Fruit fly (Drosophila melanogaster) whole organism, prepupa: Measurements from ENCODE around the gene foi.

Source experiments
- Blimp-1 ChIP-seq: fragments of 200-800 bp; sonication (Bioruptor generic); optimal IDR thresholded peaks from 3 replicates; lab custom pipeline; 2017; ENCODE audit warnings: missing biosample characterization, missing genetic modification characterization, mild to moderate bottlenecking, moderate library complexity, missing genetic modification reagents
- CG10669 ChIP-seq: fragments of 200-800 bp; sonication (Bioruptor generic); optimal IDR thresholded peaks from 3 replicates; lab custom pipeline; 2018; ENCODE audit warnings: missing biosample characterization, mild to moderate bottlenecking, missing genetic modification characterization, moderate library complexity
- CG15336 ChIP-seq: fragments of 200-800 bp; sonication (Bioruptor generic); IDR thresholded peaks from 2 replicates; pipeline ENCODE4 v1.3.6; 2022; ENCODE audit warnings: missing biosample characterization, missing genetic modification characterization
- CG16779 ChIP-seq: fragments of 200-800 bp; sonication (Bioruptor generic); optimal IDR thresholded peaks from 3 replicates; lab custom pipeline; 2017; ENCODE audit warnings: missing biosample characterization, mild to moderate bottlenecking, missing genetic modification characterization
- CG3032 ChIP-seq: fragments of 200-800 bp; optimal IDR thresholded peaks from 2 replicates; lab custom pipeline; 2019; ENCODE audit warnings: missing biosample characterization, mild to moderate bottlenecking, missing genetic modification characterization, moderate library complexity
- CG31627 ChIP-seq: fragments of 200-800 bp; sonication (Bioruptor generic); optimal IDR thresholded peaks from 3 replicates; lab custom pipeline; 2016; ENCODE audit warnings: missing biosample characterization, missing genetic modification characterization
- CG34406 ChIP-seq: fragments of 200-800 bp; sonication (Bioruptor generic); optimal IDR thresholded peaks from 3 replicates; lab custom pipeline; 2016; ENCODE audit warnings: missing biosample characterization, missing genetic modification characterization
- CG6163 ChIP-seq: fragments of 200-800 bp; sonication (Bioruptor generic); IDR thresholded peaks from 3 replicates; pipeline ENCODE4 v1.3.6; 2022; ENCODE audit warnings: missing biosample characterization, missing genetic modification characterization
- CG6808 ChIP-seq: fragments of 200-800 bp; sonication (Bioruptor generic); optimal IDR thresholded peaks from 3 replicates; lab custom pipeline; 2017; ENCODE audit warnings: missing biosample characterization, missing genetic modification characterization, mild to moderate bottlenecking, moderate library complexity, missing genetic modification reagents
- CG6854 ChIP-seq: fragments of 200-800 bp; sonication (Bioruptor generic); optimal IDR thresholded peaks from 2 replicates; lab custom pipeline; 2017; ENCODE audit warnings: missing biosample characterization, mild to moderate bottlenecking, missing genetic modification characterization
- CG7368 ChIP-seq: fragments of 200-800 bp; sonication (Bioruptor generic); optimal IDR thresholded peaks from 3 replicates; lab custom pipeline; 2016; ENCODE audit warnings: missing biosample characterization, missing genetic modification characterization
- CG8119 ChIP-seq: fragments of 200-800 bp; sonication (Bioruptor generic); IDR thresholded peaks from 3 replicates; pipeline ENCODE4 v1.3.6; 2022; ENCODE audit warnings: missing biosample characterization, missing genetic modification characterization
- CG8632 ChIP-seq: fragments of 200-800 bp; sonication (Bioruptor generic); optimal IDR thresholded peaks from 3 replicates; lab custom pipeline; 2016; ENCODE audit warnings: missing biosample characterization, missing genetic modification characterization
- CG9139 ChIP-seq: fragments of 200-800 bp; sonication (Bioruptor generic); optimal IDR thresholded peaks from 3 replicates; lab custom pipeline; 2017; ENCODE audit warnings: missing biosample characterization, mild to moderate bottlenecking, missing genetic modification characterization
- Eip75B ChIP-seq: fragments of 200-800 bp; sonication (Bioruptor generic); optimal IDR thresholded peaks from 3 replicates; lab custom pipeline; 2016; ENCODE audit warnings: missing biosample characterization, missing genetic modification characterization
- Eip78C ChIP-seq: fragments of 200-800 bp; sonication (Bioruptor generic); peaks from one replicate; lab custom pipeline; 2016; ENCODE audit warnings: missing biosample characterization, missing genetic modification characterization
- Eip93F ChIP-seq: fragments of 200-800 bp; sonication (Bioruptor generic); optimal IDR thresholded peaks from 2 replicates; lab custom pipeline; 2016; ENCODE audit warnings: missing biosample characterization, mild to moderate bottlenecking, missing genetic modification characterization
- Ets21C ChIP-seq: fragments of 200-800 bp; sonication (Bioruptor generic); optimal IDR thresholded peaks from 3 replicates; lab custom pipeline; 2016; ENCODE audit warnings: missing biosample characterization, missing genetic modification characterization
- Ets96B ChIP-seq: fragments of 200-800 bp; optimal IDR thresholded peaks from 2 replicates; lab custom pipeline; 2019; ENCODE audit warnings: missing biosample characterization, mild to moderate bottlenecking, missing genetic modification characterization, moderate library complexity
- OdsH ChIP-seq: fragments of 200-800 bp; sonication (Bioruptor generic); optimal IDR thresholded peaks from 3 replicates; lab custom pipeline; 2016; ENCODE audit warnings: missing biosample characterization, missing genetic modification characterization
- Smox ChIP-seq: fragments of 200-800 bp; sonication (Bioruptor generic); optimal IDR thresholded peaks from 3 replicates; lab custom pipeline; 2016; ENCODE audit warnings: missing biosample characterization, missing genetic modification characterization
- dac ChIP-seq: fragments of 200-800 bp; sonication (Bioruptor generic); optimal IDR thresholded peaks from 2 replicates; lab custom pipeline; 2017; ENCODE audit warnings: missing biosample characterization, mild to moderate bottlenecking, missing genetic modification characterization
- dsx ChIP-seq: fragments of 200-800 bp; optimal IDR thresholded peaks from 3 replicates; lab custom pipeline; 2019; ENCODE audit warnings: missing biosample characterization, mild to moderate bottlenecking, missing genetic modification characterization, moderate library complexity; ENCODE audit not compliant: poor library complexity, severe bottlenecking
- eg ChIP-seq: fragments of 200-800 bp; sonication (Bioruptor generic); IDR thresholded peaks from 3 replicates; pipeline ENCODE4 v1.3.6; 2022; ENCODE audit warnings: missing biosample characterization, missing genetic modification characterization
- esn ChIP-seq: fragments of 200-800 bp; sonication (Bioruptor generic); optimal IDR thresholded peaks from 2 replicates; lab custom pipeline; 2016; ENCODE audit warnings: missing biosample characterization, mild to moderate bottlenecking, missing genetic modification characterization, moderate library complexity
- fd59A ChIP-seq: fragments of 200-800 bp; sonication (Bioruptor generic); optimal IDR thresholded peaks from 2 replicates; lab custom pipeline; 2017; ENCODE audit warnings: missing biosample characterization, mild to moderate bottlenecking, missing genetic modification characterization, missing genetic modification reagents
- fd85E ChIP-seq: fragments of 200-800 bp; sonication (Bioruptor generic); optimal IDR thresholded peaks from 3 replicates; lab custom pipeline; 2016; ENCODE audit warnings: missing biosample characterization, missing genetic modification characterization
- fkh ChIP-seq: fragments of 200-800 bp; sonication (Bioruptor generic); optimal IDR thresholded peaks from 3 replicates; lab custom pipeline; 2017; ENCODE audit warnings: missing biosample characterization, mild to moderate bottlenecking, missing genetic modification characterization, moderate library complexity
- lz ChIP-seq: fragments of 200-800 bp; sonication (Bioruptor generic); optimal IDR thresholded peaks from 3 replicates; lab custom pipeline; 2016; ENCODE audit warnings: missing biosample characterization, missing genetic modification characterization
- pdm3 ChIP-seq: fragments of 200-800 bp; sonication (Bioruptor generic); optimal IDR thresholded peaks from 3 replicates; lab custom pipeline; 2016; ENCODE audit warnings: missing biosample characterization, missing genetic modification characterization
- salr ChIP-seq, 2 experiments: fragments of 200-800 bp; sonication (Bioruptor generic); optimal IDR thresholded peaks; 3 replicates each; lab custom pipeline; 2016 to 2018; ENCODE audit warnings: missing biosample characterization in 2 of 2, missing genetic modification characterization in 2 of 2, mild to moderate bottlenecking in 1 of 2
- spab ChIP-seq: fragments of 200-800 bp; sonication (Bioruptor generic); optimal IDR thresholded peaks from 2 replicates; lab custom pipeline; 2017; ENCODE audit warnings: missing biosample characterization, mild to moderate bottlenecking, missing genetic modification characterization, missing genetic modification reagents
- ss ChIP-seq, 2 experiments: fragments of 200-800 bp; sonication (Bioruptor generic); optimal IDR thresholded peaks; 2 replicates in 1 of 2; 3 replicates in 1 of 2; lab custom pipeline; 2017 to 2018; ENCODE audit warnings: mild to moderate bottlenecking in 2 of 2, missing biosample characterization in 2 of 2, missing genetic modification characterization in 2 of 2, moderate library complexity in 1 of 2
- topi ChIP-seq: fragments of 200-800 bp; sonication (Bioruptor generic); optimal IDR thresholded peaks from 3 replicates; lab custom pipeline; 2016; ENCODE audit warnings: missing biosample characterization, missing genetic modification characterization
- vri ChIP-seq: fragments of 200-800 bp; sonication (Bioruptor generic); optimal IDR thresholded peaks from 3 replicates; lab custom pipeline; 2016; ENCODE audit warnings: missing biosample characterization, mild to moderate bottlenecking, missing genetic modification characterization

Gene foi

dm6 chr3L:8512428-8512827, 12.6 kb upstream of the foi start, which contains the start of gene CG6765:
Gene CG6765 (plus strand): TSS chr3L:8512767.
- no peak for TF ChIP-seq CG10669 (GFP tag; lab: Kevin White, UChicago)
- TF ChIP-seq spab (GFP tag; lab: Kevin White, UChicago), result no peak
- TF ChIP-seq CG9139 (GFP tag; lab: Kevin White, UChicago), result no peak
- TF ChIP-seq dac (GFP tag; lab: Kevin White, UChicago), result no peak
- TF ChIP-seq fd59A (GFP tag; lab: Kevin White, UChicago), result no peak
- TF ChIP-seq topi (GFP tag; lab: Kevin White, UChicago), result no peak
- no peak for TF ChIP-seq Eip75B (GFP tag; lab: Kevin White, UChicago)
- no peak for TF ChIP-seq pdm3 (GFP tag; lab: Kevin White, UChicago)
- no peak for TF ChIP-seq Eip93F
- TF ChIP-seq fkh (GFP tag; lab: Kevin White, UChicago), result no peak
- TF ChIP-seq Ets96B (tag; lab: Kevin White, UChicago), result no peak

DNA sequence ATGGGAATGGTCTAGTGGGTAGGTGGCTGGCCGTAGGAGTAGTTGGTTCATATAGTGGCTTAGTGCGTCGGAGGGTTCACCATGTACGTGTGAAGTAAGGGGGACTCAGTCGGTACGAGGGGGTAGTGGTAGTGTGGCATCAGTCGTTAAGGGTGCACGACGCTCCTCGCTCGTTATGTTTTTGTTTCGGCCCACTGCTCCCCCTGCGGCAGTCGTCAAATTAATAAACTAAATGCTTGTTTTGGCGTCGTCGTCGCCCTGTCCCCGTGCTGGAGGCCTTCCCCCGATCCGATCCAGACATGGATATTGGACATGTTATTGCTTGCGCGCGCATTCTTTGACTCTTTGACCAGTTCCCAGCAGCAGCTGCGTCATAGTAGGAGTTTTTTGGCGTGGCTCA, 11.8 kb upstream of the foi start:
- TF ChIP-seq CG6808 (GFP tag; lab: Kevin White, UChicago), result no peak
- no peak for TF ChIP-seq fd59A (GFP tag; lab: Kevin White, UChicago)
- no peak for TF ChIP-seq lz
- TF ChIP-seq Smox (GFP tag; lab: Kevin White, UChicago), result no peak
- no peak for TF ChIP-seq Blimp-1 (GFP tag; lab: Kevin White, UChicago)
- TF ChIP-seq CG8119 (GFP tag; lab: Robert Waterston, UW), result no peak
- TF ChIP-seq Ets21C (GFP tag; lab: Kevin White, UChicago), result no peak
- no peak for TF ChIP-seq fd85E (GFP tag; lab: Kevin White, UChicago)

DNA sequence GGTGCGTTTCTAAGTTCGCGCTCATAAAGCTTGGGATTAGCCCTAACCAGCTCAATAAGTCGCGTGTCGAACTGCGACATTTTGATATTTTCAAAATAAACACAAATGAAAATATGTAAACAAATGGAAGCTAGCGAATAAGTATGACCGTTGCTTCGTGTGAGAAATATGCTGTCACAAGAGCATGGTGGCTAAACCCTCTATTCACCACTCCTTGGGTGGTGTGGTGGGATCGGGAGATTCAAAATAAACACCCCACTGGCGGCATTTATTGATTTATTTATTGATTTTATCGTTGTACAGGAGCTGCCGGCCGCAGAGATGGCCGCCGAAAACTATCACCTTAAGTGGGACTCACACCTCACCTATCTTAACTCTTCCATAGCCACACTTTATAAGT, 10.3 kb upstream of the foi start, which contains the start of gene CG6683:
Gene CG6683, minus strand, starts transcription at position 154 of the 400 bp plus-strand sequence.
- TF ChIP-seq CG3032 (tag; lab: Kevin White, UChicago) (no peak), CG6808 (GFP tag; lab: Kevin White, UChicago) (no peak), fkh (GFP tag; lab: Kevin White, UChicago) (peak; percentile 90), CG7368 (GFP tag; lab: Kevin White, UChicago) (no peak)

DNA sequence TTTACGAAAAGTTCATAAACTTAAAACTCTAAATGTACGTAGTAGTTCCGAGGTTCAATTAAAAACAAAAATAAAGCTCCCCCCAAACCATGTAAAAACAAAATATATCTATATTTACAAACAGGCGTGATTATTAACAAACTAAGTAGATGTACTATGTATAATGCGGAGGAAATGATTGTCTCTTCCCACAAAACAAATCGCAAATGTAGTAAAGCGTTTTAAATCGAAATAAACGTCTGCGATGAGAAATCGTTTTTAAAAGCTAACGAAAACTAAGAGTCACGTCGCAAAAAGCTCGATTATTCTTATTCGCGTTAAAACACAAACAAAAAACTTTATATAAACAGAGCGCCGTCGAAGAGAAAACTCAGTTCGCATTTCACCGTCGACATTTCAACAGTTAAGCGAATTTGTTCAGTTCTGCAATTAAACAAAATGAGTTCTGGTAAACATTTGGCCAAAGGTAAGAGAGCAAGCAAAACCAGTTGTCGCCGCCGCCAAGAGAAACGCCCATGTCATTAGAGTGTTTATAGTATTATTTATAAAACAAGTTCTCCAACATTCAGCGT, 6.4 kb upstream of the foi start, which contains the start of gene GstO3:
Gene GstO3, plus strand, starts transcription at position 370 of the 572 bp plus-strand sequence.
- TF ChIP-seq esn (GFP tag; lab: Kevin White, UChicago), result no peak
- no peak for TF ChIP-seq salr (GFP tag; optimal IDR thresholded peaks at IDR 0.05; lab: Kevin White, UChicago)
- TF ChIP-seq CG8119 (GFP tag; lab: Robert Waterston, UW), result peak; percentile 73
- TF ChIP-seq Eip75B (GFP tag; lab: Kevin White, UChicago), result no peak
- TF ChIP-seq CG34406 (GFP tag; lab: Kevin White, UChicago), result peak; percentile 6
- peak; percentile 3 for TF ChIP-seq Ets96B (tag; lab: Kevin White, UChicago)
- peak; percentile 28 for TF ChIP-seq fd85E (GFP tag; lab: Kevin White, UChicago)
- no peak for TF ChIP-seq vri (GFP tag; lab: Kevin White, UChicago)
- TF ChIP-seq OdsH, result no peak
- no peak for TF ChIP-seq Smox (GFP tag; lab: Kevin White, UChicago)
- TF ChIP-seq ss (GFP tag; optimal IDR thresholded peaks at IDR 0.05; lab: Kevin White, UChicago), result peak; percentile 51 to 54
- TF ChIP-seq CG6163 (GFP tag; lab: Robert Waterston, UW), result peak; percentile 62; the same call in 2 of the 3 replicates
- TF ChIP-seq CG6854 (GFP tag; lab: Kevin White, UChicago), result peak; percentile 59
- TF ChIP-seq Eip78C (GFP tag; lab: Kevin White, UChicago), result peak; percentile 69
- TF ChIP-seq Eip93F, result peak; percentile 7
- TF ChIP-seq dac (GFP tag; lab: Kevin White, UChicago), result no peak
- no peak for TF ChIP-seq Blimp-1 (GFP tag; lab: Kevin White, UChicago)
- no peak for TF ChIP-seq CG8632 (GFP tag; lab: Kevin White, UChicago)
- TF ChIP-seq CG31627 (GFP tag; lab: Kevin White, UChicago), result no peak
- TF ChIP-seq CG16779 (tag; lab: Kevin White, UChicago), result peak; percentile 46
- peak; percentile 56 for TF ChIP-seq dsx (GFP tag; lab: Kevin White, UChicago)
- peak; percentile 39; the same call in 1 of the 3 replicates for TF ChIP-seq eg
- TF ChIP-seq CG15336 (GFP tag; lab: Robert Waterston, UW), result peak; percentile 76
